Worm (Caenorhabditis elegans) whole organism, midembryonic: ENCODE data around the gene srh-67.

Experiments used
- T22C8.4 ChIP-seq: fragments of 200-800 bp; sonication (Bioruptor generic); IDR thresholded peaks from 2 replicates; pipeline ENCODE4 v1.3.6; 2022; ENCODE audit warnings: missing genetic modification characterization, missing compliant biosample characterization
- cog-1 ChIP-seq: sonication (generic microtip); optimal IDR thresholded peaks from 2 replicates; lab custom pipeline; 2016; ENCODE audit warnings: missing genetic modification characterization, missing compliant biosample characterization
- flt-1 ChIP-seq: fragments of 200-800 bp; sonication (Bioruptor generic); IDR thresholded peaks from 2 replicates; pipeline ENCODE4 v1.3.6; 2022; ENCODE audit warnings: missing genetic modification characterization, missing compliant biosample characterization
- klf-2 ChIP-seq: fragments of 200-800 bp; sonication (Bioruptor generic); conservative IDR thresholded peaks from 2 replicates; pipeline ENCODE4 v1.3.6; 2022; ENCODE audit warnings: missing genetic modification reagents, missing genetic modification characterization, missing compliant biosample characterization
- med-1 ChIP-seq: sonication (generic microtip); optimal IDR thresholded peaks from 2 replicates; lab custom pipeline; 2017; ENCODE audit warnings: missing genetic modification characterization, mild to moderate bottlenecking, missing compliant biosample characterization, antibody characterized with exemption, missing genetic modification reagents; ENCODE audit not compliant: insufficient read depth
- ref-1 ChIP-seq: fragments of 200-800 bp; sonication (Bioruptor generic); conservative IDR thresholded peaks from 2 replicates; pipeline ENCODE4 v1.3.6; 2022; ENCODE audit warnings: missing genetic modification reagents, missing genetic modification characterization, missing compliant biosample characterization
- tab-1 ChIP-seq: fragments of 200-800 bp; sonication (Bioruptor generic); IDR thresholded peaks from 2 replicates; pipeline ENCODE4 v1.3.6; 2022; ENCODE audit warnings: missing genetic modification characterization, missing compliant biosample characterization
- ztf-23 ChIP-seq: fragments of 200-800 bp; sonication (Bioruptor generic); IDR thresholded peaks from 2 replicates; pipeline ENCODE4 v1.3.6; 2022; ENCODE audit warnings: missing genetic modification reagents, missing genetic modification characterization, missing compliant biosample characterization

ce11 chrII:12471138-12471855 is 37.5 kb upstream of the srh-67 start, which contains the start of the genes F15A4.5 and phat-8:
- TF ChIP-seq tab-1 (GFP tag; lab: Robert Waterston, UW) (no peak), T22C8.4 (GFP tag; lab: Robert Waterston, UW) (no peak), cog-1 (tag; lab: Kevin White, UChicago) (no peak), med-1 (GFP tag; lab: Kevin White, UChicago) (no peak), klf-2 (GFP tag; lab: Robert Waterston, UW) (no peak), ref-1 (no peak), flt-1 (GFP tag; lab: Robert Waterston, UW) (no peak), ztf-23 (no peak)
